Worm (Caenorhabditis elegans) whole organism, midembryonic: ENCODE data around the gene C16A3.5.

ENCODE experiments used
- T22C8.4 ChIP-seq: fragments of 200-800 bp; sonication (Bioruptor generic); IDR thresholded peaks from 2 replicates; pipeline ENCODE4 v1.3.6; 2022; ENCODE audit warnings: missing genetic modification characterization, missing compliant biosample characterization
- cog-1 ChIP-seq: sonication (generic microtip); optimal IDR thresholded peaks from 2 replicates; lab custom pipeline; 2016; ENCODE audit warnings: missing genetic modification characterization, missing compliant biosample characterization
- flt-1 ChIP-seq: fragments of 200-800 bp; sonication (Bioruptor generic); IDR thresholded peaks from 2 replicates; pipeline ENCODE4 v1.3.6; 2022; ENCODE audit warnings: missing genetic modification characterization, missing compliant biosample characterization
- med-1 ChIP-seq: sonication (generic microtip); optimal IDR thresholded peaks from 2 replicates; lab custom pipeline; 2017; ENCODE audit warnings: missing genetic modification characterization, mild to moderate bottlenecking, missing compliant biosample characterization, antibody characterized with exemption, missing genetic modification reagents; ENCODE audit not compliant: insufficient read depth
- ref-1 ChIP-seq: fragments of 200-800 bp; sonication (Bioruptor generic); conservative IDR thresholded peaks from 2 replicates; pipeline ENCODE4 v1.3.6; 2022; ENCODE audit warnings: missing genetic modification reagents, missing genetic modification characterization, missing compliant biosample characterization
- tab-1 ChIP-seq: fragments of 200-800 bp; sonication (Bioruptor generic); IDR thresholded peaks from 2 replicates; pipeline ENCODE4 v1.3.6; 2022; ENCODE audit warnings: missing genetic modification characterization, missing compliant biosample characterization
- ztf-23 ChIP-seq: fragments of 200-800 bp; sonication (Bioruptor generic); IDR thresholded peaks from 2 replicates; pipeline ENCODE4 v1.3.6; 2022; ENCODE audit warnings: missing genetic modification reagents, missing genetic modification characterization, missing compliant biosample characterization
- ztf-29 ChIP-seq: fragments of 200-800 bp; sonication (Bioruptor generic); IDR thresholded peaks from 2 replicates; pipeline ENCODE4 v1.3.6; 2022; ENCODE audit warnings: missing genetic modification reagents, missing genetic modification characterization, missing compliant biosample characterization

ce11 chrIII:6415306-6415973, 34.9 kb downstream of the C16A3.5 start, which contains the start of gene nas-4:
- TF ChIP-seq ref-1 (GFP tag; lab: Robert Waterston, UW), result no peak
- no peak for TF ChIP-seq T22C8.4 (GFP tag; lab: Robert Waterston, UW)
- no peak for TF ChIP-seq flt-1 (GFP tag; lab: Robert Waterston, UW)
- no peak for TF ChIP-seq med-1 (GFP tag; lab: Kevin White, UChicago)
- no peak for TF ChIP-seq ztf-23 (GFP tag; lab: Robert Waterston, UW)
- no peak for TF ChIP-seq tab-1
- TF ChIP-seq ztf-29 (GFP tag; lab: Robert Waterston, UW), result no peak
- TF ChIP-seq cog-1 (tag; lab: Kevin White, UChicago), result no peak
